Worm (Caenorhabditis elegans) whole organism, mixed stage, embryonic: ENCODE results near the gene che-6.

Experiments used
- M03D4.4 ChIP-seq: sonication (generic microtip); optimal IDR thresholded peaks from 2 replicates; lab custom pipeline; 2017; ENCODE audit warnings: mild to moderate bottlenecking, missing genetic modification characterization, missing compliant biosample characterization
- bed-3 ChIP-seq: fragments of 200-800 bp; sonication (Bioruptor generic); optimal IDR thresholded peaks from 3 replicates; lab custom pipeline; 2018; ENCODE audit warnings: mild to moderate bottlenecking, missing genetic modification characterization, moderate library complexity, missing compliant biosample characterization
- blmp-1 ChIP-seq: fragments of 150-350 bp; optimal IDR thresholded peaks from 2 replicates; lab custom pipeline; 2014; ENCODE audit warnings: missing biosample characterization, missing genetic modification characterization
- ceh-43 ChIP-seq: fragments of 200-800 bp; sonication (Bioruptor generic); optimal IDR thresholded peaks from 2 replicates; lab custom pipeline; 2018; ENCODE audit warnings: mild to moderate bottlenecking, missing genetic modification characterization, moderate library complexity, missing compliant biosample characterization
- ces-1 ChIP-seq: fragments of 150-350 bp; optimal IDR thresholded peaks from 2 replicates; lab custom pipeline; 2014; ENCODE audit warnings: missing biosample characterization, missing genetic modification reagents, missing genetic modification characterization
- cnd-1 ChIP-seq: fragments of 200-800 bp; sonication (Bioruptor generic); optimal IDR thresholded peaks from 2 replicates; lab custom pipeline; 2018; ENCODE audit warnings: mild to moderate bottlenecking, missing genetic modification characterization, missing compliant biosample characterization
- drap-1 ChIP-seq: fragments of 200-800 bp; sonication (Bioruptor generic); optimal IDR thresholded peaks from 3 replicates; lab custom pipeline; 2018; ENCODE audit warnings: mild to moderate bottlenecking, missing genetic modification characterization, missing compliant biosample characterization
- elt-3 ChIP-seq: fragments of 150-350 bp; optimal IDR thresholded peaks from 2 replicates; lab custom pipeline; 2014; ENCODE audit warnings: missing biosample characterization, missing genetic modification characterization
- flh-1 ChIP-seq: fragments of 200-800 bp; sonication (Bioruptor generic); optimal IDR thresholded peaks from 2 replicates; lab custom pipeline; 2018; ENCODE audit warnings: mild to moderate bottlenecking, missing genetic modification characterization, moderate library complexity, missing compliant biosample characterization
- ham-2 ChIP-seq: fragments of 200-800 bp; sonication (Bioruptor generic); optimal IDR thresholded peaks from 2 replicates; lab custom pipeline; 2018; ENCODE audit warnings: mild to moderate bottlenecking, missing genetic modification characterization, missing compliant biosample characterization
- hlh-1 ChIP-seq: fragments of 150-350 bp; optimal IDR thresholded peaks from 2 replicates; lab custom pipeline; 2014; ENCODE audit warnings: missing biosample characterization, missing genetic modification reagents, missing genetic modification characterization
- lin-13 ChIP-seq: fragments of 150-350 bp; optimal IDR thresholded peaks from 2 replicates; lab custom pipeline; 2014; ENCODE audit warnings: missing biosample characterization, missing genetic modification characterization
- lin-32 ChIP-seq: fragments of 200-800 bp; sonication (Bioruptor generic); optimal IDR thresholded peaks from 2 replicates; lab custom pipeline; 2018; ENCODE audit warnings: mild to moderate bottlenecking, missing genetic modification characterization, missing compliant biosample characterization
- mab-5 ChIP-seq: fragments of 150-350 bp; optimal IDR thresholded peaks from 2 replicates; lab custom pipeline; 2014; ENCODE audit warnings: missing biosample characterization, missing genetic modification characterization
- mls-2 ChIP-seq: sonication (generic microtip); optimal IDR thresholded peaks from 2 replicates; lab custom pipeline; 2016; ENCODE audit warnings: mild to moderate bottlenecking, missing genetic modification characterization, moderate library complexity, missing compliant biosample characterization
- nhr-12 ChIP-seq: fragments of 150-350 bp; optimal IDR thresholded peaks from 2 replicates; lab custom pipeline; 2014; ENCODE audit warnings: missing biosample characterization, missing genetic modification characterization
- nhr-237 ChIP-seq: fragments of 150-350 bp; optimal IDR thresholded peaks from 2 replicates; lab custom pipeline; 2014; ENCODE audit warnings: missing biosample characterization, missing genetic modification characterization
- nhr-28 ChIP-seq: fragments of 150-350 bp; optimal IDR thresholded peaks from 2 replicates; lab custom pipeline; 2014; ENCODE audit warnings: missing biosample characterization, missing genetic modification characterization
- nhr-76 ChIP-seq: sonication (generic microtip); optimal IDR thresholded peaks from 2 replicates; lab custom pipeline; 2017; ENCODE audit warnings: missing biosample characterization, missing genetic modification characterization
- pha-4 ChIP-seq: fragments of 150-350 bp; optimal IDR thresholded peaks from 2 replicates; lab custom pipeline; 2018; ENCODE audit warnings: missing biosample characterization, missing genetic modification reagents, missing genetic modification characterization
- sem-2 ChIP-seq: fragments of 200-800 bp; sonication (Bioruptor generic); optimal IDR thresholded peaks from 2 replicates; lab custom pipeline; 2018; ENCODE audit warnings: mild to moderate bottlenecking, missing genetic modification characterization, missing compliant biosample characterization
- sptf-1 ChIP-seq: sonication (generic microtip); optimal IDR thresholded peaks from 2 replicates; lab custom pipeline; 2017; ENCODE audit warnings: mild to moderate bottlenecking, missing genetic modification characterization, moderate library complexity, missing compliant biosample characterization
- tbx-8 ChIP-seq: fragments of 200-800 bp; sonication (Bioruptor generic); optimal IDR thresholded peaks from 2 replicates; lab custom pipeline; 2018; ENCODE audit warnings: mild to moderate bottlenecking, missing genetic modification characterization, moderate library complexity, missing compliant biosample characterization
- unc-120 ChIP-seq: sonication (generic microtip); optimal IDR thresholded peaks from 2 replicates; lab custom pipeline; 2017; ENCODE audit warnings: missing genetic modification characterization, missing compliant biosample characterization; ENCODE audit not compliant: poor library complexity, severe bottlenecking
- unc-39 ChIP-seq: fragments of 150-350 bp; optimal IDR thresholded peaks from 2 replicates; lab custom pipeline; 2014; ENCODE audit warnings: missing biosample characterization, missing genetic modification characterization
- unc-62 ChIP-seq: fragments of 150-350 bp; optimal IDR thresholded peaks from 2 replicates; lab custom pipeline; 2014; ENCODE audit warnings: missing biosample characterization, missing genetic modification reagents, missing genetic modification characterization
- zip-8 ChIP-seq: fragments of 150-350 bp; optimal IDR thresholded peaks from 2 replicates; lab custom pipeline; 2014; ENCODE audit warnings: missing biosample characterization, missing genetic modification characterization
- ztf-11 ChIP-seq: fragments of 150-350 bp; optimal IDR thresholded peaks from 2 replicates; lab custom pipeline; 2014; ENCODE audit warnings: missing biosample characterization, missing genetic modification characterization

The che-6 gene

ce11 chrIV:2113362-2114056, 2.3 kb upstream of the che-6 start, which contains the start of gene C23H5.8:
C23H5.8 (minus strand) TSS chrIV:2113412.
- TF ChIP-seq bed-3 (GFP tag; lab: Kevin White, UChicago) (no peak), blmp-1 (tag; lab: Kevin White, UChicago) (no peak), ztf-11 (no peak), ces-1 (GFP tag; lab: Kevin White, UChicago) (no peak), tbx-8 (GFP tag; lab: Kevin White, UChicago) (no peak), nhr-12 (no peak), nhr-237 (tag; lab: Kevin White, UChicago) (no peak), mls-2 (tag; lab: Kevin White, UChicago) (no peak), unc-62 (GFP tag; lab: Kevin White, UChicago) (no peak), unc-120 (tag; lab: Kevin White, UChicago) (no peak), pha-4 (tag; lab: Kevin White, UChicago) (no peak), lin-32 (GFP tag; lab: Kevin White, UChicago) (no peak), ceh-43 (no peak), ham-2 (GFP tag; lab: Kevin White, UChicago) (no peak), unc-39 (tag; lab: Kevin White, UChicago) (no peak), sptf-1 (tag; lab: Kevin White, UChicago) (no peak), flh-1 (GFP tag; lab: Kevin White, UChicago) (no peak), hlh-1 (tag; lab: Kevin White, UChicago) (no peak), zip-8 (tag; lab: Kevin White, UChicago) (no peak)

- no peak for TF ChIP-seq cnd-1
Observed at ce11 chrIV:2106708-2107107, 4.5 kb downstream of the che-6 start.

ce11 chrIV:2102793-2103192, 8.4 kb downstream of the che-6 start, which contains the start of gene C23H5.15:
C23H5.15 (minus strand) TSS chrIV:2102893.
- TF ChIP-seq ham-2 (GFP tag; lab: Kevin White, UChicago) (no peak), sptf-1 (tag; lab: Kevin White, UChicago) (no peak), elt-3 (tag; lab: Kevin White, UChicago) (no peak), bed-3 (GFP tag; lab: Kevin White, UChicago) (no peak), unc-120 (tag; lab: Kevin White, UChicago) (no peak), sem-2 (GFP tag; lab: Kevin White, UChicago) (no peak), ztf-11 (no peak)
- TF ChIP-seq, all 35 proteins: peak for 0

ce11 chrIV:2099771-2100170, 11.4 kb downstream of the che-6 start, which contains the start of gene C23H5.11:
C23H5.11 (minus strand) TSS chrIV:2099871.
- no peak for TF ChIP-seq mab-5 (tag; lab: Kevin White, UChicago)
- no peak for TF ChIP-seq unc-120 (tag; lab: Kevin White, UChicago)
- TF ChIP-seq pha-4 (tag; lab: Kevin White, UChicago), result no peak
- no peak for TF ChIP-seq ces-1 (GFP tag; lab: Kevin White, UChicago)
- TF ChIP-seq ztf-11, result no peak
- TF ChIP-seq lin-13 (tag; lab: Kevin White, UChicago), result no peak

DNA sequence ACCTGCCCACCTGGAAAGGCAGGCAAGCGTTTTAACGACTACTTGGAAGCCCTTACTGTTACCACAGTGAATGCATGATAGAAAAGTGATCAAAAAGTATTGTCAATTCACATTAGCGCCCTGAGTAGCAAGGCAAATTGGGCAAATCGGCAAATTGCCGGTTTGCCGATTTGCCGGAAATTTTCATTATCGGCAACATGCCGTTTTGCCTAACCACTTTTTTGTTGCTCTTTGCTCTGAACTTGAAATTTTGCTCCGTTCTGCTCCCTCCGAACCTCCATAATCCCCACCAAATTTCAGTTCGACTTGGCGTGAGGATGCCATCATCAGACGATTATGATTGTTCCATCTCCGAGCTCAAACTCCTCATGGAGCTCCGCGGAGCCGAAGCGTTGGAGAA, 27.5 kb downstream of the che-6 start, which contains the start of gene mca-2:
mca-2 (plus strand) TSS at position 301 of the 400 bp plus-strand sequence.
- TF ChIP-seq nhr-76, result no peak
- TF ChIP-seq, all 35 proteins: peak for 0

DNA sequence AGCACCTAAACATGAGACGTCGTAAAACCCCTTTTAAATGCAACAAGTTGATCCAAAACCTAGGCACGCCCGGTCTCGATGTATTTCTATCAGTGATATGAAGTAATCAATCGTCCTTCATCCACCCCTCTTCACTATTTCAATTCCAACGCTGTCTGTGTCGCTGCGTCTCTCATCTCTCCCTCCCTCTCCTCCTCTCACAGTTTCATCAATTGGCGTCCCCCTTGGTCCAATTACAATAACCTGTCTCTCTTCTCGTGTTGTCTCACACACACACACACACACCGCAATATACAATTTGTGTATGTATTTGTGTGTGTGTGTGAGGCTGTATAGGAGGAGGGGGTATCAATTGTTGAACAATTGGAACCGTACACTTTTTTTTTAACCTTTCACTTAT, 28.1 kb downstream of the che-6 start:
- TF ChIP-seq drap-1 (GFP tag; lab: Kevin White, UChicago), result peak; percentile 24
- TF ChIP-seq ceh-43, result no peak

DNA sequence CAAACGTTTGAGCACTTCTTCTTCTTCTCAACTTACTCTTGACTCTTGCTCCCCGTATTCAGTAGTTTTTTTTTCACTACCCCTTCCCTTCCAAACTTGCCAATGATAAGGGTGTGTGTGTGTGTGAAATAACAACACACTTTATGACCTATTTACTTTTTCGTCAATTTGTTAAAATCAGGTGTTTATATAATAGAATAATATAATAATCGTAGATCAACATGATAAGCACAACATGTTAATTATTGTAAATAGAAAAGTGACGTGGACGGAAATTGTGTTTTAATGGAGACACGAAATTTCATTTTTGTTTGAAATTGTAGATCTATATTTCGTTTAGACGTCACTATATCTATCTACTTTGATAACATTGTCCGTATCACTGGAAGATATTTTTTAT, 30.9 kb downstream of the che-6 start:
- TF ChIP-seq M03D4.4 (no peak), nhr-28 (no peak), ces-1 (GFP tag; lab: Kevin White, UChicago) (no peak), ham-2 (GFP tag; lab: Kevin White, UChicago) (no peak), pha-4 (tag; lab: Kevin White, UChicago) (no peak), unc-39 (tag; lab: Kevin White, UChicago) (no peak), ztf-11 (no peak)
- TF ChIP-seq, all 35 proteins: peak for 0
